Fruit fly (Drosophila melanogaster): Measurements from ENCODE around the gene ppk28.

The ppk28 gene

DNA sequence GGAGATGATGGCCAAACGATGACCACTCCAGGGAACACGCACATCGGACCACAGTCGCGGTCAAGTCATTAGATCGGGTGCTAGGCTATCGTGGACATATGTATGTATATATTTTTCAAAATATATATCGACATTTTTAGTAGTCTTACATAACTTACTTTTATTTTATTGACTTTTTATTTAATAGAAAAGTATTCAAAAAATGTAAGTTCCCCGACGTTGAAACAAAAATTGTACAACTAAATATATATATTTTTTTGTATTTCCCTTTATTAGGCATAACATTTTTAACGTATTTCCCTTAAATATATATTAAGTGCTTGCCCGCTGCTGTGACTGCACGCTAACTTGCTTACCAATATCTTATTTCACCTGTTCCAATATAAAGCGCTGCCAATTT is 9.3 kb downstream of the ppk28 start (continued):
- TF ChIP-seq CG15696 (tag; optimal IDR thresholded peaks at IDR 0.05) (no peak), hth (optimal IDR thresholded peaks at IDR 0.05) (no peak), CG2678 (tag; optimal IDR thresholded peaks at IDR 0.05) (peak; percentile 49), grau (tag; optimal IDR thresholded peaks at IDR 0.05) (peak; percentile 13), CG2199 (GFP tag; IDR thresholded peaks at IDR 0.05) (no peak), CG2120 (GFP tag; optimal IDR thresholded peaks at IDR 0.05) (no peak), Hr78 (GFP tag; optimal IDR thresholded peaks at IDR 0.05) (no peak), CG5180 (GFP tag; optimal IDR thresholded peaks at IDR 0.05) (peak; percentile 17), CG13424 (tag; optimal IDR thresholded peaks at IDR 0.05) (peak; percentile 15), CG8944 (GFP tag; optimal IDR thresholded peaks at IDR 0.05) (no peak), Side (GFP tag; optimal IDR thresholded peaks at IDR 0.05) (no peak), CG7372 (GFP tag; IDR thresholded peaks at IDR 0.05) (no peak), Hand (GFP tag; optimal IDR thresholded peaks at IDR 0.05) (no peak), tna (GFP tag; IDR thresholded peaks at IDR 0.05; ENCODE audit: partially characterized antibody) (no peak), CG8388 (GFP tag; optimal IDR thresholded peaks at IDR 0.05) (no peak), Mrtf (GFP tag; IDR thresholded peaks at IDR 0.05) (no peak), onecut (GFP tag; IDR thresholded peaks at IDR 0.05) (no peak), stwl (tag; optimal IDR thresholded peaks at IDR 0.05) (no peak), Drgx (GFP tag; IDR thresholded peaks at IDR 0.05) (peak; percentile 64; the same call in 1 of the 2 replicates), twi (tag; optimal IDR thresholded peaks at IDR 0.05) (no peak), ssp (GFP tag; IDR thresholded peaks at IDR 0.05) (0 out of 2 replicates have a peak, but pooled peaks have one; percentile 14), CG11504 (tag; optimal IDR thresholded peaks at IDR 0.05) (peak; percentile 68), CG7786 (GFP tag; optimal IDR thresholded peaks at IDR 0.05) (no peak), gem (tag; optimal IDR thresholded peaks at IDR 0.05) (peak; percentile 36), CG12744 (GFP tag; optimal IDR thresholded peaks at IDR 0.05) (no peak), ranshi (GFP tag; IDR thresholded peaks at IDR 0.05) (peak; percentile 28; the same call in 1 of the 2 replicates), pan (optimal IDR thresholded peaks at IDR 0.05) (no peak), pan (GFP tag; optimal IDR thresholded peaks at IDR 0.05 in 1 of 2, IDR thresholded peaks at IDR 0.05 in 1 of 2) (peak in 1 of 2 experiments; percentile 49), Neu2 (GFP tag; optimal IDR thresholded peaks at IDR 0.05; ENCODE audit: borderline replicate concordance) (no peak), psq (GFP tag; optimal IDR thresholded peaks at IDR 0.05) (no peak), CG17359 (tag; optimal IDR thresholded peaks at IDR 0.05) (peak; percentile 8), ken (GFP tag; IDR thresholded peaks at IDR 0.05) (no peak), Ptx1 (GFP tag; IDR thresholded peaks at IDR 0.05) (peak; percentile 37), chif (GFP tag; optimal IDR thresholded peaks at IDR 0.05) (no peak), zfh1 (GFP tag; IDR thresholded peaks at IDR 0.05) (0 out of 3 replicates have a peak, but pooled peaks have one; percentile 13), Ets97D (GFP tag; optimal IDR thresholded peaks at IDR 0.05) (no peak), CG10147 (GFP tag; optimal IDR thresholded peaks at IDR 0.05) (no peak), CG11093 (GFP tag; IDR thresholded peaks at IDR 0.05) (no peak), usp (GFP tag; optimal IDR thresholded peaks at IDR 0.05) (no peak), ERR (GFP tag; optimal IDR thresholded peaks at IDR 0.05) (no peak), CG17186 (GFP tag; optimal IDR thresholded peaks at IDR 0.05) (no peak), CG17912 (GFP tag; optimal IDR thresholded peaks at IDR 0.05) (no peak), Gsc (GFP tag; IDR thresholded peaks at IDR 0.05) (no peak), seq (GFP tag; IDR thresholded peaks at IDR 0.05) (peak; percentile 39; the same call in 1 of the 2 replicates), Xrp1 (GFP tag; IDR thresholded peaks at IDR 0.05) (peak; percentile 9; the same call in 1 of the 2 replicates), CG4328 (GFP tag; optimal IDR thresholded peaks at IDR 0.05) (no peak), CG14014 (GFP tag; IDR thresholded peaks at IDR 0.05) (no peak), nerfin-2 (GFP tag; IDR thresholded peaks at IDR 0.05; ENCODE audit: partially characterized antibody) (no peak), CG8924 (tag; optimal IDR thresholded peaks at IDR 0.05) (no peak), nmo (GFP tag; optimal IDR thresholded peaks at IDR 0.05) (peak; percentile 28), scrt (GFP tag; optimal IDR thresholded peaks at IDR 0.05) (no peak)

Data from whole organism, embryonic.